Worm (Caenorhabditis elegans): ENCODE data around the gene C18G1.1.
A peak's percentile ranks its signal among the peaks of the same experiment; 100 is the strongest.

The C18G1.1 gene

ce11 chrV:4826710-4827380, 49.1 kb downstream of the C18G1.1 start, which contains the start of the genes hsp-6 and C37H5.5 (continued):
- no peak for TF ChIP-seq tlp-1 (tag; optimal IDR thresholded peaks at IDR 0.05)
- peak; percentile 72 for TF ChIP-seq lin-13 (GFP tag; optimal IDR thresholded peaks at IDR 0.05)
- peak; percentile 78 for TF ChIP-seq fkh-8 (tag; optimal IDR thresholded peaks at IDR 0.05)
- peak; percentile 66 to 84 for TF ChIP-seq lin-35 (GFP tag; optimal IDR thresholded peaks at IDR 0.05)
- peak; percentile 59 to 77 (median 74) for TF ChIP-seq dpl-1 (GFP tag; optimal IDR thresholded peaks at IDR 0.05)
- no peak for TF ChIP-seq alr-1 (tag; optimal IDR thresholded peaks at IDR 0.05; ENCODE audit: borderline replicate concordance)
- TF ChIP-seq grh-1 (GFP tag; IDR thresholded peaks at IDR 0.05) = peak; percentile 69
- TF ChIP-seq nhr-90 (tag; optimal IDR thresholded peaks at IDR 0.05; ENCODE audit: poor library complexity) = peak; percentile 79
- TF ChIP-seq ztf-4 (tag; optimal IDR thresholded peaks at IDR 0.05) = peak; percentile 56
- TF ChIP-seq fos-1 (tag; optimal IDR thresholded peaks at IDR 0.05) = peak; percentile 10
- TF ChIP-seq unc-30 (tag; optimal IDR thresholded peaks at IDR 0.05) = no peak
- TF ChIP-seq egl-27 (tag; optimal IDR thresholded peaks at IDR 0.05) = no peak
- TF ChIP-seq egl-13 (tag; optimal IDR thresholded peaks at IDR 0.05) = peak; percentile 53
- peak; percentile 55 for TF ChIP-seq nhr-77 (tag; optimal IDR thresholded peaks at IDR 0.05)
- TF ChIP-seq nhr-237 (tag; optimal IDR thresholded peaks at IDR 0.05) = peak; percentile 25
- TF ChIP-seq mep-1 (tag; optimal IDR thresholded peaks at IDR 0.05) = peak; percentile 83
- no peak for TF ChIP-seq ztf-11 (tag; optimal IDR thresholded peaks at IDR 0.05)
- TF ChIP-seq nhr-28 (tag; optimal IDR thresholded peaks at IDR 0.05) = no peak
- no peak for TF ChIP-seq pqm-1 (tag; optimal IDR thresholded peaks at IDR 0.05)
- peak; percentile 84 for TF ChIP-seq isw-1 (GFP tag; IDR thresholded peaks at IDR 0.05)
- TF ChIP-seq blmp-1 (tag; optimal IDR thresholded peaks at IDR 0.05) = no peak
- TF ChIP-seq lsy-2 (tag; optimal IDR thresholded peaks at IDR 0.05) = peak; percentile 87 to 95
- peak; percentile 42 for TF ChIP-seq dsc-1 (tag; optimal IDR thresholded peaks at IDR 0.05)
- peak; percentile 18; the same call in 1 of the 2 replicates for TF ChIP-seq mab-9 (GFP tag; IDR thresholded peaks at IDR 0.05)
- no peak for TF ChIP-seq nhr-76 (tag; optimal IDR thresholded peaks at IDR 0.05)
- no peak for TF ChIP-seq C34B4.2 (tag; optimal IDR thresholded peaks at IDR 0.05)
- TF ChIP-seq pag-3 (tag; optimal IDR thresholded peaks at IDR 0.05; ENCODE audit: borderline replicate concordance, insufficient read depth) = no peak
- peak; percentile 79 for TF ChIP-seq swsn-7 (tag; optimal IDR thresholded peaks at IDR 0.05)
- TF ChIP-seq unc-62 (GFP tag; optimal IDR thresholded peaks at IDR 0.05) = no peak
- TF ChIP-seq Y116A8C.19 (tag; optimal IDR thresholded peaks at IDR 0.05; ENCODE audit: borderline replicate concordance) = no peak
- TF ChIP-seq rnt-1 (tag; optimal IDR thresholded peaks at IDR 0.05) = peak; percentile 84
- no peak for TF ChIP-seq ets-5 (GFP tag; IDR thresholded peaks at IDR 0.05)
